Fruit fly (Drosophila melanogaster): ENCODE data around the gene scrt.

dm6 chr3L:3940075-3940819 lies 43.4 kb upstream of the scrt start, which contains the start of gene CG12766:
- no peak for TF ChIP-seq CG8478 (optimal IDR thresholded peaks at IDR 0.05)
- no peak for TF ChIP-seq CTCF (optimal IDR thresholded peaks at IDR 0.05)
